Fruit fly (Drosophila melanogaster): ENCODE data around the gene Syx7.

Syx7 gene

DNA sequence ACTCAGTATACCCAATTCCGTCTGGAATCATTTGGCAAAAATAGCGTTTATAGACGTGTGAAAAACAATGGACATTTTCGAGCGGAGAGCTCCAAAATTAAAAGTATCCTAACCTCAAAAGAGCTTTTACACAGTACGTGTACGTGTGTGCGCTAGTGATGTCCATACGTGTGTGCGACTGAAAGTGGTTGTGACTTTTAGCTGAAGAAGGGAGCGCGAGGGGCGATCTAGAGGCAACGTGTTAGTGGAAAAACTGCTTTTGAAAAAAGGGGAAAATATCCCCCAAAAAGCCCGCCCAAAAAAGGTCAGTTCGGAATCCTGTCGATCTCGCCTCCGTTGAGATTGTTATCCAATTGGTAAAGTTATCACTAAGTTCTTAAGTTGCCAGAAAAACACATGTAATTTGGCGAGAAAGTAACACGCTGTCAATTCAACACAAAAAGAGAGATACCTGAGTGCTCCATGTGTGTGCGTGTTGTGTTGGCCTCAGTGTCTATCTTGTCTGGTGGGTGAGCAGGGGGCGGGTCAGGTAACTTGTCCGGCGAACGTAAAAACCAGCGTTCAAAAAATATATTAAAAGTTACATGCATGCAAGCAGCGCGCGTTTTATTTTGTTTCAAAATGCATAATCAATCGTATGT is 11.8 kb upstream of the Syx7 start (continued):
- TF ChIP-seq Max (GFP tag; optimal IDR thresholded peaks at IDR 0.05), result peak; percentile 46
- TF ChIP-seq Hr78 (GFP tag; optimal IDR thresholded peaks at IDR 0.05), result no peak
- peak; percentile 92 for TF ChIP-seq crol (GFP tag; IDR thresholded peaks at IDR 0.05)
- TF ChIP-seq Fer1 (GFP tag; optimal IDR thresholded peaks at IDR 0.05), result peak; percentile 13
- peak; percentile 86 for TF ChIP-seq cg (GFP tag; optimal IDR thresholded peaks at IDR 0.05)
- TF ChIP-seq CG5953 (GFP tag; IDR thresholded peaks at IDR 0.05), result no peak
- no peak for TF ChIP-seq CG14667 (GFP tag; IDR thresholded peaks at IDR 0.05)
- TF ChIP-seq crc (GFP tag; optimal IDR thresholded peaks at IDR 0.05), result no peak
- no peak for TF ChIP-seq bbx (GFP tag; IDR thresholded peaks at IDR 0.05; ENCODE audit: partially characterized antibody)
- TF ChIP-seq Oaz (GFP tag; IDR thresholded peaks at IDR 0.05), result no peak
- peak; percentile 81 for TF ChIP-seq kah (GFP tag; optimal IDR thresholded peaks at IDR 0.05)
- no peak for TF ChIP-seq CG8281 (tag; optimal IDR thresholded peaks at IDR 0.05)
- TF ChIP-seq dm (GFP tag; optimal IDR thresholded peaks at IDR 0.05), result peak; percentile 92
- no peak for TF ChIP-seq Side (GFP tag; optimal IDR thresholded peaks at IDR 0.05)
- no peak for TF ChIP-seq CG6272 (GFP tag; IDR thresholded peaks at IDR 0.05)
- no peak for TF ChIP-seq CG12219 (GFP tag; optimal IDR thresholded peaks at IDR 0.05)
- no peak for TF ChIP-seq CG4328 (GFP tag; optimal IDR thresholded peaks at IDR 0.05)
- TF ChIP-seq Lhr (GFP tag; optimal IDR thresholded peaks at IDR 0.05), result no peak
- TF ChIP-seq CG2712 (tag; optimal IDR thresholded peaks at IDR 0.05), result no peak
- TF ChIP-seq disco-r (GFP tag; optimal IDR thresholded peaks at IDR 0.05), result peak; percentile 2
- TF ChIP-seq CG17829 (tag; optimal IDR thresholded peaks at IDR 0.05), result no peak
- no peak for TF ChIP-seq ind (GFP tag; optimal IDR thresholded peaks at IDR 0.05)
- no peak for TF ChIP-seq Stat92E (GFP tag; optimal IDR thresholded peaks at IDR 0.05)
- no peak for TF ChIP-seq CG9215 (GFP tag; IDR thresholded peaks at IDR 0.05)
- no peak for TF ChIP-seq Eip74EF (GFP tag; optimal IDR thresholded peaks at IDR 0.05)
- no peak for TF ChIP-seq CG7928 (GFP tag; optimal IDR thresholded peaks at IDR 0.05)
- no peak for TF ChIP-seq kay (GFP tag; optimal IDR thresholded peaks at IDR 0.05)
- TF ChIP-seq CTCF (GFP tag; optimal IDR thresholded peaks at IDR 0.05), result no peak
- TF ChIP-seq Elba2 (GFP tag; optimal IDR thresholded peaks at IDR 0.05), result no peak
- peak; percentile 35 for TF ChIP-seq sug (tag; optimal IDR thresholded peaks at IDR 0.05)
- no peak for TF ChIP-seq emc (GFP tag; optimal IDR thresholded peaks at IDR 0.05)
- TF ChIP-seq CG33557 (GFP tag; optimal IDR thresholded peaks at IDR 0.05), result no peak
- TF ChIP-seq toy (GFP tag; IDR thresholded peaks at IDR 0.05), result no peak
- no peak for TF ChIP-seq CG10654 (GFP tag; optimal IDR thresholded peaks at IDR 0.05)
- TF ChIP-seq CG4730 (GFP tag; IDR thresholded peaks at IDR 0.05), result no peak
- no peak for TF ChIP-seq gsb (GFP tag; IDR thresholded peaks at IDR 0.05)
- TF ChIP-seq sima (GFP tag; optimal IDR thresholded peaks at IDR 0.05), result no peak
- no peak for TF ChIP-seq CG15514 (GFP tag; optimal IDR thresholded peaks at IDR 0.05)
- TF ChIP-seq Ssrp (tag; optimal IDR thresholded peaks at IDR 0.05), result no peak
- TF ChIP-seq eve (GFP tag; optimal IDR thresholded peaks at IDR 0.05), result no peak
- TF ChIP-seq CG13775 (GFP tag; optimal IDR thresholded peaks at IDR 0.05), result no peak
- TF ChIP-seq sens-2 (GFP tag; IDR thresholded peaks at IDR 0.05), result no peak
- TF ChIP-seq HLH3B (GFP tag; IDR thresholded peaks at IDR 0.05), result peak; percentile 8; the same call in 1 of the 2 replicates
- no peak for TF ChIP-seq CG11456 (GFP tag; IDR thresholded peaks at IDR 0.05)
- no peak for TF ChIP-seq run (tag; optimal IDR thresholded peaks at IDR 0.05)
- TF ChIP-seq Med (GFP tag), result no peak
- no peak for TF ChIP-seq bowl (GFP tag; IDR thresholded peaks at IDR 0.05)
- no peak for TF ChIP-seq Optix (GFP tag; IDR thresholded peaks at IDR 0.05)
- TF ChIP-seq wek (GFP tag; optimal IDR thresholded peaks at IDR 0.05), result no peak
- no peak for TF ChIP-seq gsb-n (tag; optimal IDR thresholded peaks at IDR 0.05)
- no peak for TF ChIP-seq CG5245 (GFP tag; optimal IDR thresholded peaks at IDR 0.05)
